Fruit fly (Drosophila melanogaster) whole organism, adult: ENCODE measurements around the gene puf.

Source experiments
- CG12768 ChIP-seq: fragments of 200-800 bp; sonication (Bioruptor generic); optimal IDR thresholded peaks from 2 replicates; lab custom pipeline; 2017; ENCODE audit warnings: missing biosample characterization, missing genetic modification characterization, mild to moderate bottlenecking, moderate library complexity, missing genetic modification reagents
- CG14711 ChIP-seq: fragments of 200-800 bp; sonication (Bioruptor generic); optimal IDR thresholded peaks from 2 replicates; lab custom pipeline; 2018; ENCODE audit warnings: missing biosample characterization, mild to moderate bottlenecking, missing genetic modification characterization, moderate library complexity
- CG1620 ChIP-seq: fragments of 200-800 bp; sonication (Bioruptor generic); optimal IDR thresholded peaks from 2 replicates; lab custom pipeline; 2016; ENCODE audit warnings: missing biosample characterization, missing genetic modification characterization
- CG33017 ChIP-seq: fragments of 200-800 bp; sonication (Bioruptor generic); optimal IDR thresholded peaks from 2 replicates; lab custom pipeline; 2018; ENCODE audit warnings: missing biosample characterization, mild to moderate bottlenecking, missing genetic modification characterization, moderate library complexity
- CG7101 ChIP-seq: fragments of 200-800 bp; sonication (Bioruptor generic); optimal IDR thresholded peaks from 2 replicates; lab custom pipeline; 2018; ENCODE audit warnings: missing biosample characterization, mild to moderate bottlenecking, missing genetic modification characterization, moderate library complexity
- Clk ChIP-seq: fragments of 200-800 bp; sonication (Bioruptor generic); optimal IDR thresholded peaks from 2 replicates; lab custom pipeline; 2017; ENCODE audit warnings: missing biosample characterization, missing genetic modification characterization
- bab1 ChIP-seq: fragments of 200-800 bp; sonication (Bioruptor generic); optimal IDR thresholded peaks from 3 replicates; lab custom pipeline; 2019; ENCODE audit warnings: missing biosample characterization, mild to moderate bottlenecking, missing genetic modification characterization, moderate library complexity
- cic ChIP-seq: fragments of 200-800 bp; sonication (Bioruptor generic); optimal IDR thresholded peaks from 2 replicates; lab custom pipeline; 2017; ENCODE audit warnings: missing biosample characterization, mild to moderate bottlenecking, missing genetic modification characterization, moderate library complexity
- cnc ChIP-seq, 2 experiments: fragments of >200 bp; optimal IDR thresholded peaks; 2 replicates each; lab custom pipeline; 2017
- kay ChIP-seq: fragments of 200-800 bp; sonication (Bioruptor generic); peaks from one replicate; lab custom pipeline; 2016; ENCODE audit warnings: missing biosample characterization, missing genetic modification characterization, borderline replicate concordance
- ovo ChIP-seq: fragments of 200-800 bp; sonication (Bioruptor generic); optimal IDR thresholded peaks from 2 replicates; lab custom pipeline; 2016; ENCODE audit warnings: missing biosample characterization, missing genetic modification characterization
- tj ChIP-seq: fragments of 200-800 bp; sonication (Bioruptor generic); optimal IDR thresholded peaks from 3 replicates; lab custom pipeline; 2017; ENCODE audit warnings: missing biosample characterization, mild to moderate bottlenecking, missing genetic modification characterization, moderate library complexity

DNA sequence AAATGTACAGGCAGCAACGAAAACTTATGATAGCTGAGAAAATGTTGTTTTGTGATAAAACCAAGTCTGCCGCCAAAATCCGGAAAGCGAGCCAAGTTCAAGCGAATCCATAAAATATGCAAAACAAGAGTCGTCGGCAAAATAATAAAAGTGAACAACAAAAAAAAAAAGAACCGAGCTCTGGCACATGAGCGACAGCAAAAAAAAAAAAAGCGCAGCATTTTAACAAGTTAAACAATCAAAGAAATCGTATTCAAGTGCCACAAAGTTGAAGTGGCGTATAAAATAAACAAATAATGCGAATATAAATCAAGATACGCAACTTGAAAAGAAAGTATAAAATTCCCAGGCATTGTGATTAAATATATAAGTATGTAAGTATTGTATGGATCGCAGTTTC lies 41.5 kb downstream of the puf start:
- TF ChIP-seq CG12768 (GFP tag; lab: Kevin White, UChicago) (no peak), CG1620 (no peak), kay (no peak), cic (GFP tag; lab: Kevin White, UChicago) (no peak), cnc (optimal IDR thresholded peaks at IDR 0.05; lab: Kevin White, UChicago) (no peak), CG33017 (tag; lab: Kevin White, UChicago) (no peak), CG7101 (tag; lab: Kevin White, UChicago) (no peak), bab1 (GFP tag; lab: Kevin White, UChicago) (no peak), Clk (GFP tag; lab: Kevin White, UChicago) (no peak), CG14711 (tag; lab: Kevin White, UChicago) (no peak), tj (GFP tag; lab: Kevin White, UChicago) (peak; percentile 75), ovo (GFP tag; lab: Kevin White, UChicago) (no peak)
